Fruit fly (Drosophila melanogaster) whole organism, prepupa: ENCODE data around the gene CG9643.
A peak's percentile ranks its signal among the peaks of the same experiment; 100 is the strongest.

Source experiments
- Blimp-1 ChIP-seq: fragments of 200-800 bp; sonication (Bioruptor generic); optimal IDR thresholded peaks from 3 replicates; lab custom pipeline; 2017; ENCODE audit warnings: missing biosample characterization, missing genetic modification characterization, mild to moderate bottlenecking, moderate library complexity, missing genetic modification reagents
- CG11294 ChIP-seq: fragments of 200-800 bp; sonication (Bioruptor generic); IDR thresholded peaks from 2 replicates; pipeline ENCODE4 v1.3.6; 2022; ENCODE audit warnings: missing biosample characterization, missing genetic modification characterization
- CG16779 ChIP-seq: fragments of 200-800 bp; sonication (Bioruptor generic); optimal IDR thresholded peaks from 3 replicates; lab custom pipeline; 2017; ENCODE audit warnings: missing biosample characterization, mild to moderate bottlenecking, missing genetic modification characterization
- CG32006 ChIP-seq: fragments of 200-800 bp; sonication (Bioruptor generic); optimal IDR thresholded peaks from 3 replicates; lab custom pipeline; 2017; ENCODE audit warnings: missing biosample characterization, mild to moderate bottlenecking, missing genetic modification characterization
- Eip75B ChIP-seq: fragments of 200-800 bp; sonication (Bioruptor generic); optimal IDR thresholded peaks from 3 replicates; lab custom pipeline; 2016; ENCODE audit warnings: missing biosample characterization, missing genetic modification characterization
- Gug ChIP-seq: fragments of 200-800 bp; sonication (Bioruptor generic); IDR thresholded peaks from 2 replicates; pipeline ENCODE4 v1.3.6; 2022; ENCODE audit warnings: missing biosample characterization, missing genetic modification characterization
- Hr4 ChIP-seq: fragments of 200-800 bp; sonication (Bioruptor generic); optimal IDR thresholded peaks from 3 replicates; lab custom pipeline; 2016; ENCODE audit warnings: missing biosample characterization, missing genetic modification characterization
- Lpt ChIP-seq: fragments of 200-800 bp; sonication (Bioruptor generic); optimal IDR thresholded peaks from 3 replicates; lab custom pipeline; 2016; ENCODE audit warnings: missing biosample characterization, missing genetic modification characterization
- acj6 ChIP-seq: fragments of 200-800 bp; sonication (Bioruptor generic); optimal IDR thresholded peaks from 3 replicates; lab custom pipeline; 2016; ENCODE audit warnings: missing biosample characterization, missing genetic modification characterization
- dsx ChIP-seq: fragments of 200-800 bp; optimal IDR thresholded peaks from 3 replicates; lab custom pipeline; 2019; ENCODE audit warnings: missing biosample characterization, mild to moderate bottlenecking, missing genetic modification characterization, moderate library complexity; ENCODE audit not compliant: poor library complexity, severe bottlenecking
- esn ChIP-seq: fragments of 200-800 bp; sonication (Bioruptor generic); optimal IDR thresholded peaks from 2 replicates; lab custom pipeline; 2016; ENCODE audit warnings: missing biosample characterization, mild to moderate bottlenecking, missing genetic modification characterization, moderate library complexity

DNA sequence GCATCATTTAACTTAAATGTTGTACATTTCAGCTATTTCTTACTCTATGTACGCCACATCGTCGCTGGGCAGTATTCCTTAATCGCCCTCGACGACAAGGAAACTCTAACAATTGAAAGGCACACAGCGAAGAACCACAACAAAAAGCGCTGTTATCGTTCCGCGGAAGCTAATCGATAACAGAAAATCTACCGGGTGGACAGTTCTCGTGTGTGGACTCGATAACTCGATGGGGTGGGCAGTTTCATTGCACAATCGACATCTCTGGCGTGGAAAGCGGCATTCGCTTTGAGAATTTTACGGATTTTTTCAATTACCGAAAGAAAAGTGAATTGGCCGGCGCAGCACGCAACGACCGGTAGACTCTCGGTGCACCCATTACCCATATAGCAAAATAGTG, 43.9 kb upstream of the CG9643 start, which contains the start of the genes alpha4GT1 and Prp40:
- TF ChIP-seq CG11294 (GFP tag; lab: Robert Waterston, UW): no peak
- TF ChIP-seq Eip75B (GFP tag; lab: Kevin White, UChicago): no peak
- no peak for TF ChIP-seq CG32006
- TF ChIP-seq acj6 (GFP tag; lab: Kevin White, UChicago): no peak
- no peak for TF ChIP-seq Blimp-1 (GFP tag; lab: Kevin White, UChicago)
- TF ChIP-seq dsx: no peak
- TF ChIP-seq Lpt: no peak
- TF ChIP-seq CG16779 (tag; lab: Kevin White, UChicago): no peak
- TF ChIP-seq esn (GFP tag; lab: Kevin White, UChicago): peak; percentile 16
- TF ChIP-seq Gug (GFP tag; lab: Robert Waterston, UW): no peak
- no peak for TF ChIP-seq Hr4 (GFP tag; lab: Kevin White, UChicago)
